Worm (Caenorhabditis elegans) whole organism, L4 larva: ENCODE results near the gene T15B7.14.

Experiments used
- F10B5.3 ChIP-seq: sonication (generic microtip); optimal IDR thresholded peaks from 2 replicates; lab custom pipeline; 2016; ENCODE audit warnings: mild to moderate bottlenecking, missing genetic modification characterization, missing compliant biosample characterization
- F37D6.2 ChIP-seq: sonication (generic microtip); optimal IDR thresholded peaks from 2 replicates; lab custom pipeline; 2016; ENCODE audit warnings: mild to moderate bottlenecking, missing genetic modification characterization, missing compliant biosample characterization
- F44E2.7 ChIP-seq: fragments of 200-800 bp; sonication (Bioruptor generic); IDR thresholded peaks from 2 replicates; pipeline ENCODE4 v2.1.2; 2022; ENCODE audit warnings: missing genetic modification characterization, missing compliant biosample characterization
- F49E8.2 ChIP-seq: sonication (generic microtip); optimal IDR thresholded peaks from 2 replicates; lab custom pipeline; 2016; ENCODE audit warnings: missing compliant biosample characterization, mild to moderate bottlenecking, missing genetic modification characterization, borderline replicate concordance
- Y5F2A.4 ChIP-seq: fragments of 200-800 bp; sonication (Bioruptor generic); optimal IDR thresholded peaks from 2 replicates; lab custom pipeline; 2018; ENCODE audit warnings: mild to moderate bottlenecking, missing genetic modification characterization, missing compliant biosample characterization
- Y75B8A.6 ChIP-seq: fragments of 200-800 bp; sonication (Bioruptor generic); IDR thresholded peaks from 2 replicates; pipeline ENCODE4 v1.3.6; 2022; ENCODE audit warnings: missing genetic modification reagents, missing genetic modification characterization, missing compliant biosample characterization
- ZK337.2 ChIP-seq: fragments of 200-800 bp; sonication (Bioruptor generic); IDR thresholded peaks from 2 replicates; pipeline ENCODE4 v1.3.6; 2022; ENCODE audit warnings: missing genetic modification reagents, missing genetic modification characterization, missing compliant biosample characterization
- ZK546.5 ChIP-seq, 2 experiments: sonication (generic microtip); optimal IDR thresholded peaks; 2 replicates each; lab custom pipeline; 2017; ENCODE audit warnings: missing biosample characterization in 2 of 2, missing genetic modification characterization in 2 of 2
- aha-1 ChIP-seq: fragments of 150-350 bp; peaks from one replicate; lab custom pipeline; 2014; ENCODE audit warnings: missing biosample characterization, missing genetic modification characterization
- aly-2 ChIP-seq: sonication (generic microtip); optimal IDR thresholded peaks from 2 replicates; lab custom pipeline; 2018; ENCODE audit warnings: missing biosample characterization, missing genetic modification characterization
- ama-1 ChIP-seq: fragments of 150-350 bp; optimal IDR thresholded peaks from 2 replicates; lab custom pipeline; 2014; ENCODE audit warnings: inconsistent platforms, mixed read lengths
- ceh-28 ChIP-seq: fragments of 150-350 bp; optimal IDR thresholded peaks from 2 replicates; lab custom pipeline; 2014; ENCODE audit warnings: missing biosample characterization, missing genetic modification reagents, missing genetic modification characterization
- ceh-62 ChIP-seq: sonication (generic microtip); optimal IDR thresholded peaks from 2 replicates; lab custom pipeline; 2017; ENCODE audit warnings: missing biosample characterization, missing genetic modification characterization
- ctbp-1 ChIP-seq: fragments of 200-800 bp; sonication (Bioruptor generic); IDR thresholded peaks from 2 replicates; pipeline ENCODE4 v1.3.6; 2022; ENCODE audit warnings: missing genetic modification reagents, missing genetic modification characterization, missing compliant biosample characterization
- daf-12 ChIP-seq: fragments of 150-350 bp; optimal IDR thresholded peaks from 2 replicates; lab custom pipeline; 2014; ENCODE audit warnings: missing biosample characterization, missing genetic modification reagents, missing genetic modification characterization
- daf-19 ChIP-seq: fragments of 200-800 bp; sonication (Bioruptor generic); conservative IDR thresholded peaks from 2 replicates; pipeline ENCODE4 v1.3.6; 2022; ENCODE audit warnings: missing genetic modification characterization, missing compliant biosample characterization
- daf-8 ChIP-seq: fragments of 200-800 bp; sonication (Bioruptor generic); IDR thresholded peaks from 2 replicates; pipeline ENCODE4 v1.3.6; 2022; ENCODE audit warnings: missing genetic modification characterization, missing compliant biosample characterization
- dmd-8 ChIP-seq: fragments of 200-800 bp; sonication (Bioruptor generic); IDR thresholded peaks from 2 replicates; pipeline ENCODE4 v1.3.6; 2022; ENCODE audit warnings: missing genetic modification characterization, missing compliant biosample characterization
- dpl-1 ChIP-seq: fragments of 150-350 bp; optimal IDR thresholded peaks from 2 replicates; lab custom pipeline; 2014; ENCODE audit warnings: missing biosample characterization, missing genetic modification reagents, missing genetic modification characterization
- duxl-1 ChIP-seq: sonication (generic microtip); optimal IDR thresholded peaks from 2 replicates; lab custom pipeline; 2016; ENCODE audit warnings: mild to moderate bottlenecking, missing genetic modification characterization, moderate library complexity, missing compliant biosample characterization; ENCODE audit not compliant: poor library complexity
- fos-1 ChIP-seq: fragments of 150-350 bp; optimal IDR thresholded peaks from 2 replicates; lab custom pipeline; 2014; ENCODE audit warnings: missing biosample characterization, missing genetic modification characterization
- gei-8 ChIP-seq: fragments of 200-800 bp; sonication (Bioruptor generic); optimal IDR thresholded peaks from 2 replicates; lab custom pipeline; 2018; ENCODE audit warnings: mild to moderate bottlenecking, missing genetic modification characterization, missing compliant biosample characterization
- hlh-11 ChIP-seq: fragments of 200-800 bp; sonication (Bioruptor generic); optimal IDR thresholded peaks from 2 replicates; lab custom pipeline; 2018; ENCODE audit warnings: mild to moderate bottlenecking, missing genetic modification characterization, missing compliant biosample characterization
- jun-1 ChIP-seq: fragments of 150-350 bp; optimal IDR thresholded peaks from 2 replicates; lab custom pipeline; 2014; ENCODE audit warnings: missing biosample characterization, missing genetic modification reagents, missing genetic modification characterization
- lin-13 ChIP-seq: fragments of 150-350 bp; optimal IDR thresholded peaks from 2 replicates; lab custom pipeline; 2014; ENCODE audit warnings: missing biosample characterization, missing genetic modification reagents, missing genetic modification characterization
- lin-15B ChIP-seq: fragments of 150-350 bp; sonication (generic microtip); optimal IDR thresholded peaks from 3 replicates; lab custom pipeline; 2014; ENCODE audit warnings: missing biosample characterization, missing genetic modification characterization
- lin-38 ChIP-seq: fragments of 200-800 bp; sonication (Bioruptor generic); IDR thresholded peaks from 2 replicates; pipeline ENCODE4 v1.3.6; 2022; ENCODE audit warnings: missing genetic modification reagents, missing genetic modification characterization, missing compliant biosample characterization
- lir-3 ChIP-seq: sonication (generic microtip); optimal IDR thresholded peaks from 2 replicates; lab custom pipeline; 2016; ENCODE audit warnings: mild to moderate bottlenecking, missing genetic modification characterization, missing compliant biosample characterization
- lsy-2 ChIP-seq, 2 experiments: fragments of 150-350 bp in 1 of 2; sonication (generic microtip) in 1 of 2; optimal IDR thresholded peaks; 2 replicates each; lab custom pipeline; 2014 to 2017; ENCODE audit warnings: missing biosample characterization in 2 of 2, missing genetic modification characterization in 2 of 2
- madf-5 ChIP-seq, 2 experiments: fragments of 200-800 bp; sonication (Bioruptor generic); IDR thresholded peaks; 2 replicates each; pipeline ENCODE4 v1.3.6; 2022; ENCODE audit warnings: missing compliant biosample characterization in 2 of 2, missing genetic modification characterization in 2 of 2
- mdl-1 ChIP-seq, 2 experiments: fragments of 150-350 bp in 1 of 2; sonication (generic microtip) in 1 of 2; optimal IDR thresholded peaks; 2 replicates each; lab custom pipeline; 2014 to 2017; ENCODE audit warnings: missing biosample characterization in 2 of 2, missing genetic modification characterization in 2 of 2
- mep-1 ChIP-seq: fragments of 150-350 bp; sonication (generic microtip); optimal IDR thresholded peaks from 3 replicates; lab custom pipeline; 2014; ENCODE audit warnings: missing biosample characterization, missing genetic modification characterization
- mes-2 ChIP-seq: sonication (generic microtip); optimal IDR thresholded peaks from 2 replicates; lab custom pipeline; 2016; ENCODE audit warnings: missing genotype, mild to moderate bottlenecking, missing genetic modification characterization, missing compliant biosample characterization; ENCODE audit not compliant: poor library complexity, severe bottlenecking
- nhr-10 ChIP-seq: fragments of 150-350 bp; optimal IDR thresholded peaks from 2 replicates; lab custom pipeline; 2014; ENCODE audit warnings: missing biosample characterization, missing genetic modification characterization
- nhr-237 ChIP-seq: sonication (generic microtip); optimal IDR thresholded peaks from 2 replicates; lab custom pipeline; 2017; ENCODE audit warnings: missing biosample characterization, missing genetic modification characterization
- nhr-25 ChIP-seq: sonication (generic microtip); optimal IDR thresholded peaks from 2 replicates; lab custom pipeline; 2017; ENCODE audit warnings: missing genetic modification characterization, mild to moderate bottlenecking, missing compliant biosample characterization, antibody characterized with exemption, moderate library complexity, borderline replicate concordance; ENCODE audit not compliant: insufficient read depth
- pha-4 ChIP-seq, 2 experiments: fragments of 150-350 bp in 1 of 2; fragments of 200-800 bp in 1 of 2; sonication (Bioruptor generic) in 1 of 2; IDR thresholded peaks in 1 of 2; optimal IDR thresholded peaks in 1 of 2; 2 replicates each; pipeline versions ENCODE4 v1.3.6 to Lab custom; 2014 to 2022; ENCODE audit warnings: missing genetic modification characterization in 2 of 2, missing genetic modification reagents in 2 of 2, missing biosample characterization in 1 of 2, missing compliant biosample characterization in 1 of 2
- pqm-1 ChIP-seq: sonication (generic microtip); optimal IDR thresholded peaks from 2 replicates; lab custom pipeline; 2017; ENCODE audit warnings: missing biosample characterization, missing genetic modification characterization
- rbr-2 ChIP-seq: sonication (generic microtip); optimal IDR thresholded peaks from 2 replicates; lab custom pipeline; 2016; ENCODE audit warnings: missing genotype, missing genetic modification characterization, missing compliant biosample characterization
- saeg-2 ChIP-seq: fragments of 200-800 bp; sonication (Bioruptor generic); IDR thresholded peaks from 2 replicates; pipeline ENCODE4 v1.3.6; 2022; ENCODE audit warnings: missing genetic modification reagents, missing genetic modification characterization, missing compliant biosample characterization
- sdz-12 ChIP-seq: fragments of 200-800 bp; sonication (Bioruptor generic); optimal IDR thresholded peaks from 2 replicates; lab custom pipeline; 2018; ENCODE audit warnings: mild to moderate bottlenecking, missing genetic modification characterization, missing compliant biosample characterization
- snpc-1.2 ChIP-seq: fragments of 200-800 bp; sonication (Bioruptor generic); IDR thresholded peaks from 2 replicates; pipeline ENCODE4 v1.3.6; 2022; ENCODE audit warnings: missing genetic modification reagents, missing genetic modification characterization, missing compliant biosample characterization
- snpc-4 ChIP-seq: fragments of 150-350 bp; optimal IDR thresholded peaks from 2 replicates; lab custom pipeline; 2014; ENCODE audit warnings: missing biosample characterization, missing genetic modification characterization
- spr-3 ChIP-seq: fragments of 200-800 bp; sonication (Bioruptor generic); optimal IDR thresholded peaks from 2 replicates; lab custom pipeline; 2018; ENCODE audit warnings: mild to moderate bottlenecking, missing genetic modification characterization, missing compliant biosample characterization
- zip-2 ChIP-seq: fragments of 150-350 bp; optimal IDR thresholded peaks from 2 replicates; lab custom pipeline; 2014; ENCODE audit warnings: missing biosample characterization, missing genetic modification characterization
- ztf-11 ChIP-seq: fragments of 150-350 bp; optimal IDR thresholded peaks from 2 replicates; lab custom pipeline; 2014; ENCODE audit warnings: missing biosample characterization, missing genetic modification characterization

The T15B7.14 gene

ce11 chrV:6787906-6788430 lies 47.2 kb downstream of the T15B7.14 start, which contains the start of gene ZC404.2:
Gene ZC404.2 (plus strand): TSS chrV:6787952.
- TF ChIP-seq F10B5.3 (tag; lab: Kevin White, UChicago): peak; percentile 32
- no peak for TF ChIP-seq Y5F2A.4
- TF ChIP-seq spr-3 (GFP tag; lab: Kevin White, UChicago): no peak
- TF ChIP-seq sdz-12 (GFP tag; lab: Kevin White, UChicago): no peak
- TF ChIP-seq aha-1: no peak
- no peak for TF ChIP-seq gei-8 (GFP tag; lab: Kevin White, UChicago)
- 0 out of 2 replicates have a peak, but pooled peaks have one; percentile 7 for TF ChIP-seq pha-4 (GFP tag; IDR thresholded peaks at IDR 0.05; lab: Robert Waterston, UW)
- no peak for TF ChIP-seq pha-4 (tag; optimal IDR thresholded peaks at IDR 0.05; lab: Kevin White, UChicago)
- TF ChIP-seq ZK546.5 (tag; optimal IDR thresholded peaks at IDR 0.05; lab: Kevin White, UChicago): no peak
- TF ChIP-seq ceh-62: no peak
- TF ChIP-seq nhr-237: no peak
- TF ChIP-seq daf-19 (GFP tag; lab: Robert Waterston, UW): no peak
- TF ChIP-seq lin-38 (GFP tag; lab: Robert Waterston, UW): peak; percentile 37; the same call in 1 of the 2 replicates
- no peak for TF ChIP-seq dmd-8 (GFP tag; lab: Robert Waterston, UW)
- no peak for TF ChIP-seq ceh-28 (tag; lab: Kevin White, UChicago)
- peak; percentile 5 for TF ChIP-seq mes-2 (tag; lab: Kevin White, UChicago)
- TF ChIP-seq madf-5 (GFP tag; IDR thresholded peaks at IDR 0.05; lab: Robert Waterston, UW): 0 out of 4 replicates have a peak, but pooled peaks of 1 of the 2 experiments have one; percentile 35
- TF ChIP-seq, all 104 proteins: peak for 5

ce11 chrV:6784853-6785492 lies 50.2 kb downstream of the T15B7.14 start, which contains the start of the genes spn-4 and spe-39:
Gene spn-4 (minus strand): TSS chrV:6784903.
Gene spe-39 (plus strand): TSS chrV:6785451.
- TF ChIP-seq mdl-1 (tag; optimal IDR thresholded peaks at IDR 0.05; lab: Kevin White, UChicago): peak in 1 of 2 experiments; percentile 16
- TF ChIP-seq F44E2.7 (GFP tag; lab: Robert Waterston, UW): no peak
- no peak for TF ChIP-seq saeg-2 (GFP tag; lab: Robert Waterston, UW)
- no peak for TF ChIP-seq ama-1 (lab: Kevin White, UChicago)
- TF ChIP-seq rbr-2 (tag; lab: Kevin White, UChicago): peak; percentile 40
- no peak for TF ChIP-seq ztf-11
- TF ChIP-seq nhr-25: no peak
- TF ChIP-seq ctbp-1 (GFP tag; lab: Robert Waterston, UW): no peak
- TF ChIP-seq daf-19 (GFP tag; lab: Robert Waterston, UW): no peak
- TF ChIP-seq pha-4 (GFP tag; IDR thresholded peaks at IDR 0.05; lab: Robert Waterston, UW): peak; percentile 58; the same call in 1 of the 2 replicates
- TF ChIP-seq pha-4 (tag; optimal IDR thresholded peaks at IDR 0.05; lab: Kevin White, UChicago): peak; percentile 31
- no peak for TF ChIP-seq lin-15B
- TF ChIP-seq lsy-2 (tag; optimal IDR thresholded peaks at IDR 0.05; lab: Kevin White, UChicago): peak in 1 of 2 experiments; percentile 77
- TF ChIP-seq lin-38 (GFP tag; lab: Robert Waterston, UW): peak; percentile 73
- no peak for TF ChIP-seq aly-2 (tag; lab: Kevin White, UChicago)
- no peak for TF ChIP-seq jun-1 (tag; lab: Kevin White, UChicago)
- TF ChIP-seq spr-3 (GFP tag; lab: Kevin White, UChicago): no peak
- TF ChIP-seq ZK546.5 (tag; optimal IDR thresholded peaks at IDR 0.05; lab: Kevin White, UChicago): no peak
- TF ChIP-seq lir-3: no peak
- TF ChIP-seq snpc-1.2 (GFP tag; lab: Robert Waterston, UW): 0 out of 2 replicates have a peak, but pooled peaks have one; percentile 51
- TF ChIP-seq daf-8: no peak
- TF ChIP-seq nhr-237: no peak
- TF ChIP-seq ZK337.2 (GFP tag; lab: Robert Waterston, UW): no peak
- no peak for TF ChIP-seq madf-5 (GFP tag; IDR thresholded peaks at IDR 0.05; lab: Robert Waterston, UW)
- TF ChIP-seq gei-8 (GFP tag; lab: Kevin White, UChicago): no peak
- no peak for TF ChIP-seq pqm-1 (tag; lab: Kevin White, UChicago)
- no peak for TF ChIP-seq mep-1 (tag; lab: Kevin White, UChicago)
- TF ChIP-seq hlh-11 (tag; lab: Kevin White, UChicago): peak; percentile 39
- no peak for TF ChIP-seq zip-2 (tag; lab: Kevin White, UChicago)
- peak; percentile 94 for TF ChIP-seq dpl-1 (GFP tag; lab: Kevin White, UChicago)
- TF ChIP-seq lin-13 (GFP tag; lab: Kevin White, UChicago): no peak
- TF ChIP-seq nhr-10 (tag; lab: Kevin White, UChicago): no peak
- peak; percentile 13 for TF ChIP-seq F49E8.2
- peak; percentile 57 for TF ChIP-seq duxl-1 (tag; lab: Kevin White, UChicago)
- peak; percentile 2 for TF ChIP-seq F37D6.2 (tag; lab: Kevin White, UChicago)
- no peak for TF ChIP-seq daf-12 (tag; lab: Kevin White, UChicago)
- TF ChIP-seq snpc-4 (tag; lab: Kevin White, UChicago): no peak
- TF ChIP-seq Y75B8A.6 (GFP tag; lab: Robert Waterston, UW): no peak
- no peak for TF ChIP-seq fos-1
